Fruit fly (Drosophila melanogaster) whole organism, prepupa: Measurements from ENCODE around the gene CG17378.
A peak's percentile ranks its signal among the peaks of the same experiment; 100 is the strongest.

ENCODE experiments used
- CG10631 ChIP-seq: fragments of 200-800 bp; sonication (Bioruptor generic); optimal IDR thresholded peaks from 2 replicates; lab custom pipeline; 2016; ENCODE audit warnings: missing biosample characterization, missing genetic modification characterization
- CG10669 ChIP-seq: fragments of 200-800 bp; sonication (Bioruptor generic); optimal IDR thresholded peaks from 3 replicates; lab custom pipeline; 2018; ENCODE audit warnings: missing biosample characterization, mild to moderate bottlenecking, missing genetic modification characterization, moderate library complexity
- CG11294 ChIP-seq: fragments of 200-800 bp; sonication (Bioruptor generic); IDR thresholded peaks from 2 replicates; pipeline ENCODE4 v1.3.6; 2022; ENCODE audit warnings: missing biosample characterization, missing genetic modification characterization
- CG1621 ChIP-seq: fragments of 200-800 bp; sonication (Bioruptor generic); optimal IDR thresholded peaks from 3 replicates; lab custom pipeline; 2018; ENCODE audit warnings: missing biosample characterization, mild to moderate bottlenecking, missing genetic modification characterization
- CG31627 ChIP-seq: fragments of 200-800 bp; sonication (Bioruptor generic); optimal IDR thresholded peaks from 3 replicates; lab custom pipeline; 2016; ENCODE audit warnings: missing biosample characterization, missing genetic modification characterization
- CG32006 ChIP-seq: fragments of 200-800 bp; sonication (Bioruptor generic); optimal IDR thresholded peaks from 3 replicates; lab custom pipeline; 2017; ENCODE audit warnings: missing biosample characterization, mild to moderate bottlenecking, missing genetic modification characterization
- CG34406 ChIP-seq: fragments of 200-800 bp; sonication (Bioruptor generic); optimal IDR thresholded peaks from 3 replicates; lab custom pipeline; 2016; ENCODE audit warnings: missing biosample characterization, missing genetic modification characterization
- CG3919 ChIP-seq: fragments of 200-800 bp; sonication (Bioruptor generic); optimal IDR thresholded peaks from 3 replicates; lab custom pipeline; 2016; ENCODE audit warnings: missing biosample characterization, missing genetic modification characterization
- CG4318 ChIP-seq: fragments of 200-800 bp; sonication (Bioruptor generic); optimal IDR thresholded peaks from 3 replicates; lab custom pipeline; 2017; ENCODE audit warnings: missing biosample characterization, mild to moderate bottlenecking, missing genetic modification characterization
- CG6163 ChIP-seq: fragments of 200-800 bp; sonication (Bioruptor generic); IDR thresholded peaks from 3 replicates; pipeline ENCODE4 v1.3.6; 2022; ENCODE audit warnings: missing biosample characterization, missing genetic modification characterization
- CG6276 ChIP-seq: fragments of 200-800 bp; sonication (Bioruptor generic); optimal IDR thresholded peaks from 2 replicates; lab custom pipeline; 2017; ENCODE audit warnings: missing biosample characterization, mild to moderate bottlenecking, missing genetic modification characterization
- CG6854 ChIP-seq: fragments of 200-800 bp; sonication (Bioruptor generic); optimal IDR thresholded peaks from 2 replicates; lab custom pipeline; 2017; ENCODE audit warnings: missing biosample characterization, mild to moderate bottlenecking, missing genetic modification characterization
- CG7368 ChIP-seq: fragments of 200-800 bp; sonication (Bioruptor generic); optimal IDR thresholded peaks from 3 replicates; lab custom pipeline; 2016; ENCODE audit warnings: missing biosample characterization, missing genetic modification characterization
- CG8119 ChIP-seq: fragments of 200-800 bp; sonication (Bioruptor generic); IDR thresholded peaks from 3 replicates; pipeline ENCODE4 v1.3.6; 2022; ENCODE audit warnings: missing biosample characterization, missing genetic modification characterization
- CG8632 ChIP-seq: fragments of 200-800 bp; sonication (Bioruptor generic); optimal IDR thresholded peaks from 3 replicates; lab custom pipeline; 2016; ENCODE audit warnings: missing biosample characterization, missing genetic modification characterization
- CG9139 ChIP-seq: fragments of 200-800 bp; sonication (Bioruptor generic); optimal IDR thresholded peaks from 3 replicates; lab custom pipeline; 2017; ENCODE audit warnings: missing biosample characterization, mild to moderate bottlenecking, missing genetic modification characterization
- Eip78C ChIP-seq: fragments of 200-800 bp; sonication (Bioruptor generic); peaks from one replicate; lab custom pipeline; 2016; ENCODE audit warnings: missing biosample characterization, missing genetic modification characterization
- Ets21C ChIP-seq: fragments of 200-800 bp; sonication (Bioruptor generic); optimal IDR thresholded peaks from 3 replicates; lab custom pipeline; 2016; ENCODE audit warnings: missing biosample characterization, missing genetic modification characterization
- Ets96B ChIP-seq: fragments of 200-800 bp; optimal IDR thresholded peaks from 2 replicates; lab custom pipeline; 2019; ENCODE audit warnings: missing biosample characterization, mild to moderate bottlenecking, missing genetic modification characterization, moderate library complexity
- Gug ChIP-seq: fragments of 200-800 bp; sonication (Bioruptor generic); IDR thresholded peaks from 2 replicates; pipeline ENCODE4 v1.3.6; 2022; ENCODE audit warnings: missing biosample characterization, missing genetic modification characterization
- Hr39 ChIP-seq: fragments of 200-800 bp; sonication (Bioruptor generic); optimal IDR thresholded peaks from 2 replicates; lab custom pipeline; 2016; ENCODE audit warnings: missing biosample characterization, missing genetic modification characterization
- Hr4 ChIP-seq: fragments of 200-800 bp; sonication (Bioruptor generic); optimal IDR thresholded peaks from 3 replicates; lab custom pipeline; 2016; ENCODE audit warnings: missing biosample characterization, missing genetic modification characterization
- OdsH ChIP-seq: fragments of 200-800 bp; sonication (Bioruptor generic); optimal IDR thresholded peaks from 3 replicates; lab custom pipeline; 2016; ENCODE audit warnings: missing biosample characterization, missing genetic modification characterization
- Smox ChIP-seq: fragments of 200-800 bp; sonication (Bioruptor generic); optimal IDR thresholded peaks from 3 replicates; lab custom pipeline; 2016; ENCODE audit warnings: missing biosample characterization, missing genetic modification characterization
- Sox14 ChIP-seq: fragments of 200-800 bp; sonication (Bioruptor generic); optimal IDR thresholded peaks from 3 replicates; lab custom pipeline; 2016; ENCODE audit warnings: missing biosample characterization, missing genetic modification characterization
- achi ChIP-seq: fragments of 200-800 bp; sonication (Bioruptor generic); optimal IDR thresholded peaks from 3 replicates; lab custom pipeline; 2016; ENCODE audit warnings: missing biosample characterization, missing genetic modification characterization
- cyc ChIP-seq: fragments of 200-800 bp; sonication (Bioruptor generic); optimal IDR thresholded peaks from 3 replicates; lab custom pipeline; 2016; ENCODE audit warnings: missing biosample characterization, missing genetic modification characterization
- dac ChIP-seq: fragments of 200-800 bp; sonication (Bioruptor generic); optimal IDR thresholded peaks from 2 replicates; lab custom pipeline; 2017; ENCODE audit warnings: missing biosample characterization, mild to moderate bottlenecking, missing genetic modification characterization
- dsx ChIP-seq: fragments of 200-800 bp; optimal IDR thresholded peaks from 3 replicates; lab custom pipeline; 2019; ENCODE audit warnings: missing biosample characterization, mild to moderate bottlenecking, missing genetic modification characterization, moderate library complexity; ENCODE audit not compliant: poor library complexity, severe bottlenecking
- eg ChIP-seq: fragments of 200-800 bp; sonication (Bioruptor generic); IDR thresholded peaks from 3 replicates; pipeline ENCODE4 v1.3.6; 2022; ENCODE audit warnings: missing biosample characterization, missing genetic modification characterization
- esn ChIP-seq: fragments of 200-800 bp; sonication (Bioruptor generic); optimal IDR thresholded peaks from 2 replicates; lab custom pipeline; 2016; ENCODE audit warnings: missing biosample characterization, mild to moderate bottlenecking, missing genetic modification characterization, moderate library complexity
- fd59A ChIP-seq: fragments of 200-800 bp; sonication (Bioruptor generic); optimal IDR thresholded peaks from 2 replicates; lab custom pipeline; 2017; ENCODE audit warnings: missing biosample characterization, mild to moderate bottlenecking, missing genetic modification characterization, missing genetic modification reagents
- fd85E ChIP-seq: fragments of 200-800 bp; sonication (Bioruptor generic); optimal IDR thresholded peaks from 3 replicates; lab custom pipeline; 2016; ENCODE audit warnings: missing biosample characterization, missing genetic modification characterization
- fkh ChIP-seq: fragments of 200-800 bp; sonication (Bioruptor generic); optimal IDR thresholded peaks from 3 replicates; lab custom pipeline; 2017; ENCODE audit warnings: missing biosample characterization, mild to moderate bottlenecking, missing genetic modification characterization, moderate library complexity
- lz ChIP-seq: fragments of 200-800 bp; sonication (Bioruptor generic); optimal IDR thresholded peaks from 3 replicates; lab custom pipeline; 2016; ENCODE audit warnings: missing biosample characterization, missing genetic modification characterization
- net ChIP-seq: fragments of 200-800 bp; sonication (Bioruptor generic); optimal IDR thresholded peaks from 3 replicates; lab custom pipeline; 2016; ENCODE audit warnings: missing biosample characterization, missing genetic modification characterization
- pdm3 ChIP-seq: fragments of 200-800 bp; sonication (Bioruptor generic); optimal IDR thresholded peaks from 3 replicates; lab custom pipeline; 2016; ENCODE audit warnings: missing biosample characterization, missing genetic modification characterization
- svp ChIP-seq: fragments of 200-800 bp; sonication (Bioruptor generic); peaks from one replicate; lab custom pipeline; 2016; ENCODE audit warnings: missing biosample characterization, missing genetic modification characterization
- topi ChIP-seq: fragments of 200-800 bp; sonication (Bioruptor generic); optimal IDR thresholded peaks from 3 replicates; lab custom pipeline; 2016; ENCODE audit warnings: missing biosample characterization, missing genetic modification characterization

The CG17378 gene

DNA sequence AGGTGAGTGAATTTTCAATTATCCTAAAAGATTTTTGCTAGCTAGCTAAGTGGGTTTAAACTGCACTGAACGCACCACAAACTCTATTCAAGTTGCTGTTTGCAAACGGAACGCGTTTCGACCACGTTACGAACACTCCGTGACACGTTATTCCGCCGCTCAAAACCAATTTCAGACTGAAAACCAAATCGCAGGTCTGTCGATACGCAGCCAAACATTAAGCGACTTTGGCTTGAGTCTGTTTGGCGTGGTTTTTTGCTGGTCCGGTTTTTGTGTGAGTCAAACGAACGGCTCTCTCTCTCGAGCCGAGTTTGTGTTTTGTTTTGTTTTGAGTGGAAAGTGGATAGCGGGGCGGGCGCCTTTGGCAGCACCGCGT, 20.6 kb downstream of the CG17378 start:
- TF ChIP-seq CG6276 (GFP tag; lab: Kevin White, UChicago) (no peak), Ets21C (GFP tag; lab: Kevin White, UChicago) (no peak), CG7368 (no peak), OdsH (no peak), CG6854 (peak; percentile 12), achi (GFP tag; lab: Kevin White, UChicago) (no peak), fd59A (GFP tag; lab: Kevin White, UChicago) (no peak), fd85E (no peak), CG10669 (GFP tag; lab: Kevin White, UChicago) (no peak), fkh (GFP tag; lab: Kevin White, UChicago) (peak; percentile 49), eg (GFP tag; lab: Robert Waterston, UW) (0 out of 3 replicates have a peak, but pooled peaks have one; percentile 7), esn (GFP tag; lab: Kevin White, UChicago) (no peak), CG4318 (no peak)

DNA sequence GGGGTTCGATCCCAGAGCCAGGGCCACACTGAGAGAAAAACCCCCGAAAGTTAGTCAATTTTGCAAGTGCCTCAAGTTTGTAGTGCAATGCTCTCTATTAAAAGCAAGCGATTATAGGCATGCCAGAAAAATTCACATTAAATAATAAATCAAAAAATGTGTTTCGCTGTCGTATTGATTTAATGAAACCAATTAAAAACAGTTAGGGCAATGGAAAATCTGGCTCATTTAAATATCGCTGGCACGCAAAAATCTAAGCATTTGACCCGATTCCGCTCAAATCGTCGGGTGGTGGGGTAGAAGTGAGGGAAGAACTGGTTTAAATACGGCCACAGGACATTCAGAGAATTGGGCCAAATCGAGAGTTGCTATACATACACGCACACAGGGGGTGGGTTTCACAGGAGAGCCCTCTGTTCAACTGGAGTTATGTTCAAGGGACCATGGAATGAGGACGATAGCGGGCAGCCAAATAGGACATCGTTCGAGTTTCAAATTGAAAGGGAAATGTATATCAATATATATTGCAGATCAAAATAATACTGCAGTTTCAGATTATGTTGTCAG, 21.2 kb downstream of the CG17378 start:
- peak; percentile 21 for TF ChIP-seq achi (GFP tag; lab: Kevin White, UChicago)
- no peak for TF ChIP-seq CG11294 (GFP tag; lab: Robert Waterston, UW)
- TF ChIP-seq svp (GFP tag; lab: Kevin White, UChicago) = peak; percentile 73
- TF ChIP-seq CG34406 = no peak
- TF ChIP-seq CG6163 (GFP tag; lab: Robert Waterston, UW) = 0 out of 3 replicates have a peak, but pooled peaks have one; percentile 15
- peak; percentile 44 for TF ChIP-seq CG32006
- TF ChIP-seq dac (GFP tag; lab: Kevin White, UChicago) = no peak
- TF ChIP-seq topi (GFP tag; lab: Kevin White, UChicago) = peak; percentile 22
- no peak for TF ChIP-seq CG1621 (tag; lab: Kevin White, UChicago)
- no peak for TF ChIP-seq CG10669 (GFP tag; lab: Kevin White, UChicago)
- TF ChIP-seq CG9139 (GFP tag; lab: Kevin White, UChicago) = no peak
- peak; percentile 5 for TF ChIP-seq Ets96B (tag; lab: Kevin White, UChicago)
- peak; percentile 2 for TF ChIP-seq net
- peak; percentile 13 for TF ChIP-seq Hr4 (GFP tag; lab: Kevin White, UChicago)
- TF ChIP-seq CG8119 (GFP tag; lab: Robert Waterston, UW) = 0 out of 3 replicates have a peak, but pooled peaks have one; percentile 8
- no peak for TF ChIP-seq Ets21C (GFP tag; lab: Kevin White, UChicago)
- peak; percentile 79 for TF ChIP-seq Eip78C (GFP tag; lab: Kevin White, UChicago)
- TF ChIP-seq CG3919 = peak; percentile 6
- TF ChIP-seq, all 60 proteins: peak for 11

DNA sequence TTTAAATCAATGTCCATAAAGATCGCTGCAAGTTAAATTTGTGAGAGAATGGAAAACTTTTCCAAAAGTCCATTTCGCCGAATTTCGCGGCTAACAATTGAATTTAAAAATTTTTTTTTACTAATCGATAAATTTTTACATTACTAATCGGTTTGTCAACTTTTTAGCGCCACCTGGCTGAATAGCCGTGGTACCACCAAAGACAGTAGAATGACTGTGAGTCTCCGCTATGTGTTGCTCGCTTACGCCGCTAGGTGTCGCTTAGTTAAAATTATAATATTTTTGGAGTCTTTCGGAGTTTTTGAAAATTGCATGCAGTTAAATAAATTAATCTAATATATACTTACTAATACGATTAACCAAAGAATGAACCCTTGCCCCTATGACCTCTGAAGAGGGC, 23.6 kb downstream of the CG17378 start:
- TF ChIP-seq fkh (GFP tag; lab: Kevin White, UChicago) (peak; percentile 12), CG8632 (GFP tag; lab: Kevin White, UChicago) (no peak), Hr39 (peak; percentile 43), CG11294 (GFP tag; lab: Robert Waterston, UW) (no peak), Smox (peak; percentile 1), cyc (peak; percentile 21), CG6276 (GFP tag; lab: Kevin White, UChicago) (no peak), pdm3 (peak; percentile 5), CG31627 (GFP tag; lab: Kevin White, UChicago) (peak; percentile 51), lz (peak; percentile 36), Sox14 (GFP tag; lab: Kevin White, UChicago) (peak; percentile 38), esn (GFP tag; lab: Kevin White, UChicago) (peak; percentile 41), Ets21C (GFP tag; lab: Kevin White, UChicago) (peak; percentile 11)

DNA sequence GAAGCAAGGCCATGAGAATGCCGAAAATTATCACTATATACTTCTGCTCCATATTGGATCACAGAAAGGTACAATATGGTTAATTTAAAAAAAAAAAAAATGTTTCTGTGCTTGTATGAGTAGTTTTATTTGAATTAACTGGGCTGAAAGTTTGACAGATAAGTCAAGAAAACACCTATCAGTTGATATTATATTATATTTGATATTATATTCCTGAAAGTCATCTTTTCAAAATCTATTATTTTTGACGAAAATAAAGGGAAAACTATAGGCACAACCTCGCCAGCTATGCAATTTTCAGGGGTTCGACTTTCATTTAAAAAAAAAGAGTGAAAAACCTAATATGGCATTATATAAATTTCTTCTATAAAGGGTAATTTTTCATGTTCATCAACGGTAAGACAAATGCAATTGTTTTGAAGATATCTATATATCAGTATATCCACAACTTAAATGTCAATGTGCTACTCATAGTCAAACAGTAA, 25.0 kb downstream of the CG17378 start, which contains the start of the genes nrv2 and CG43610:
Gene nrv2 (minus strand): TSS at position 101 of the 485 bp plus-strand sequence.
Gene CG43610 (plus strand): TSS at position 435 of the 485 bp plus-strand sequence.
- TF ChIP-seq dsx (GFP tag; lab: Kevin White, UChicago) (no peak), CG10631 (GFP tag; lab: Kevin White, UChicago) (no peak), CG34406 (no peak), Sox14 (GFP tag; lab: Kevin White, UChicago) (no peak), Gug (GFP tag; lab: Robert Waterston, UW) (no peak), fd59A (GFP tag; lab: Kevin White, UChicago) (no peak), Ets96B (tag; lab: Kevin White, UChicago) (no peak), eg (GFP tag; lab: Robert Waterston, UW) (no peak), Ets21C (GFP tag; lab: Kevin White, UChicago) (no peak)
